Worm (Caenorhabditis elegans): ENCODE results near the gene kmo-1.

DNA sequence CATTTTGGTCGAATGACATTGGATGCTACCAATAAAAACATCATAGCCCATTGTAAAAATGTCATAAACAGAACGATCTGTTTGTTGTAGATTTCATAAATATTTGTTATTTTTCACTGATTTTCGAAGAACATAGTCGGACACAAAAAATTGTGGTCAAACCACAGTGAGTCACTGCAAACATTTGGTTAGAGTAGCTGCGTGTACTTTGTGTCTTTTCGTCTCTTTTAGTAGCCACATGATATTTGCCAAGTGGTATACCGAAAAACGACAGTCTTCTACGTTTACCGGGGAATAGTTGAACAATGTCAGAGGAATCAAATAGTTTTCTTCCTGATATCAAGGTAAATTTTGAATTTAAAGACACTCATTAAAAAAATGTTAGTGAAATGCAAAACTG lies 21.4 kb upstream of the kmo-1 start, which contains the start of gene nhr-206:
- no peak for TF ChIP-seq skn-1 (tag; optimal IDR thresholded peaks at IDR 0.05)
- peak; percentile 7 for TF ChIP-seq F13H6.1 (tag; optimal IDR thresholded peaks at IDR 0.05)
- no peak for TF ChIP-seq ceh-82 (tag; optimal IDR thresholded peaks at IDR 0.05)
- TF ChIP-seq aly-2 (tag; optimal IDR thresholded peaks at IDR 0.05), result no peak
- TF ChIP-seq zag-1 (tag; optimal IDR thresholded peaks at IDR 0.05), result no peak
- peak; percentile 56 for TF ChIP-seq sma-9 (GFP tag; optimal IDR thresholded peaks at IDR 0.05)
- no peak for TF ChIP-seq sma-9 (tag; optimal IDR thresholded peaks at IDR 0.05)
- no peak for TF ChIP-seq unc-39 (tag; optimal IDR thresholded peaks at IDR 0.05)
- TF ChIP-seq ztf-11 (tag; optimal IDR thresholded peaks at IDR 0.05), result no peak
- peak; percentile 21 for TF ChIP-seq sma-3 (GFP tag; optimal IDR thresholded peaks at IDR 0.05)
- TF ChIP-seq R02D3.7 (tag; optimal IDR thresholded peaks at IDR 0.05), result no peak
- no peak for TF ChIP-seq ama-1 (optimal IDR thresholded peaks at IDR 0.05)
- TF ChIP-seq snpc-4 (tag; optimal IDR thresholded peaks at IDR 0.05), result no peak
- no peak for TF ChIP-seq nhr-77 (tag; optimal IDR thresholded peaks at IDR 0.05)
